Fruit fly (Drosophila melanogaster): ENCODE results near the gene pho.

DNA sequence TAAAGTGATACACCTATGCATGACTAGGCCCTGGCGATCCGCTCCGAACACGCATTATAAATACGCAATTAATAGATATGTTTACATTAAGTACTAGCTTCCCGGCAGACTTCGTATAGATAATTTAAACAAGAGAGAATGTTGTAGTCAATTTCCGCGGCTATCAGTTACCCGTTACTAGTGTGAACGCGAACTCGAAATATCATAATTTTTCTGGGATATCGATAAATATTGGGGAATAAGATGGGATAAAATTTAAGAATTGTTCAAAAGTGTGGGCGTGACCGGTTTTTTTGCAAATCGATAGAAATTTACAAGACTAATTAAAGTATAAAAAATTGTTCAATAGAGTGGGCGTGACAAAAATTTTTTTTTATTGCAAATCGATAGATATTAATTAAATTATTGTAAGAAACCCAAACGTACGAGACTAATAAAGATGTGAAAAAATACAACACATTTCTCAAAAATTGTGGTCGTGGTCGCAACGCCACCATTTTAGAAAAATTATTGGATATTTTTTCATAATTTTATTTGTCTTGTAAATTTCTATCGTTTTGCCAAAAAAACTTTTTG lies 33.4 kb downstream of the pho start:
- TF ChIP-seq CG15696 (tag; optimal IDR thresholded peaks at IDR 0.05) (no peak), tx (GFP tag; optimal IDR thresholded peaks at IDR 0.05) (no peak), CG1024 (GFP tag; IDR thresholded peaks at IDR 0.05) (peak; percentile 73), CG10462 (GFP tag; optimal IDR thresholded peaks at IDR 0.05) (no peak), CG17829 (tag; optimal IDR thresholded peaks at IDR 0.05) (no peak), Max (GFP tag; optimal IDR thresholded peaks at IDR 0.05) (no peak), CG4282 (GFP tag; optimal IDR thresholded peaks at IDR 0.05) (no peak), CG33557 (GFP tag; optimal IDR thresholded peaks at IDR 0.05) (no peak), Pdp1 (GFP tag; optimal IDR thresholded peaks at IDR 0.05) (no peak), CG4424 (GFP tag; optimal IDR thresholded peaks at IDR 0.05) (no peak), Doc3 (GFP tag; IDR thresholded peaks at IDR 0.05; ENCODE audit: partially characterized antibody) (no peak), ATbp (GFP tag; optimal IDR thresholded peaks at IDR 0.05) (no peak), CG12155 (GFP tag; optimal IDR thresholded peaks at IDR 0.05) (no peak)

Data from whole organism, embryonic.